Worm (Caenorhabditis elegans): ENCODE data around the gene set-22.

Gene set-22

ce11 chrV:10404701-10405100 lies 32.0 kb upstream of the set-22 start:
- TF ChIP-seq lin-13 (GFP tag; optimal IDR thresholded peaks at IDR 0.05) = no peak
- peak; percentile 29 for TF ChIP-seq fos-1 (tag; optimal IDR thresholded peaks at IDR 0.05)

- TF ChIP-seq ceh-16 (tag; optimal IDR thresholded peaks at IDR 0.05) (no peak), nhr-23 (tag; optimal IDR thresholded peaks at IDR 0.05) (no peak), egl-27 (tag; optimal IDR thresholded peaks at IDR 0.05) (no peak), mdl-1 (tag; optimal IDR thresholded peaks at IDR 0.05) (no peak), lsy-2 (tag; optimal IDR thresholded peaks at IDR 0.05) (no peak), lin-13 (GFP tag; optimal IDR thresholded peaks at IDR 0.05) (no peak), elt-1 (tag; optimal IDR thresholded peaks at IDR 0.05) (no peak), nhr-11 (tag; optimal IDR thresholded peaks at IDR 0.05) (no peak), unc-55 (GFP tag; optimal IDR thresholded peaks at IDR 0.05) (no peak), Y55F3AM.14 (GFP tag; optimal IDR thresholded peaks at IDR 0.05) (no peak), snpc-4 (tag; optimal IDR thresholded peaks at IDR 0.05) (no peak), peb-1 (tag; optimal IDR thresholded peaks at IDR 0.05) (no peak), zag-1 (tag; optimal IDR thresholded peaks at IDR 0.05) (no peak)
These were observed 30.4 kb upstream of the set-22 start, which contains the start of gene F15H10.7 for ce11 chrV:10406313-10406712. TSS of gene F15H10.7 (minus strand) at chrV:10406413.

- no peak for TF ChIP-seq mbf-1 (tag; optimal IDR thresholded peaks at IDR 0.05)
- no peak for TF ChIP-seq ZK546.5 (tag; optimal IDR thresholded peaks at IDR 0.05)
- no peak for TF ChIP-seq aly-2 (tag; optimal IDR thresholded peaks at IDR 0.05)
- no peak for TF ChIP-seq ztf-11 (tag; optimal IDR thresholded peaks at IDR 0.05)
- TF ChIP-seq nhr-6 (tag; optimal IDR thresholded peaks at IDR 0.05) = no peak
- TF ChIP-seq Y55F3AM.14 (GFP tag; optimal IDR thresholded peaks at IDR 0.05) = no peak
- TF ChIP-seq lsy-2 (tag; optimal IDR thresholded peaks at IDR 0.05) = no peak
- TF ChIP-seq ztf-4 (tag; optimal IDR thresholded peaks at IDR 0.05) = no peak
- TF ChIP-seq alr-1 (tag; optimal IDR thresholded peaks at IDR 0.05) = no peak
- no peak for TF ChIP-seq elt-1 (tag; optimal IDR thresholded peaks at IDR 0.05)
These were observed 26.5 kb upstream of the set-22 start, which contains the start of gene F15H10.12 for ce11 chrV:10410030-10410713. TSS of gene F15H10.12 (minus strand) at chrV:10410080.

- TF ChIP-seq sem-4 (tag; optimal IDR thresholded peaks at IDR 0.05) (no peak), nhr-12 (tag; optimal IDR thresholded peaks at IDR 0.05) (no peak), mab-5 (tag; optimal IDR thresholded peaks at IDR 0.05) (no peak), aly-2 (tag; optimal IDR thresholded peaks at IDR 0.05) (no peak), dmd-4 (tag; optimal IDR thresholded peaks at IDR 0.05) (no peak), nhr-25 (tag; optimal IDR thresholded peaks at IDR 0.05) (no peak), unc-55 (GFP tag; optimal IDR thresholded peaks at IDR 0.05) (no peak), ztf-4 (tag; optimal IDR thresholded peaks at IDR 0.05) (no peak), nhr-77 (tag; optimal IDR thresholded peaks at IDR 0.05) (no peak), lsy-2 (tag; optimal IDR thresholded peaks at IDR 0.05) (no peak), ztf-11 (tag; optimal IDR thresholded peaks at IDR 0.05) (no peak), elt-3 (tag; optimal IDR thresholded peaks at IDR 0.05) (no peak), egl-27 (tag; optimal IDR thresholded peaks at IDR 0.05) (no peak), ceh-82 (tag; optimal IDR thresholded peaks at IDR 0.05) (no peak)
These were observed 22.1 kb upstream of the set-22 start, which contains the start of gene F15H10.9 for ce11 chrV:10414610-10415009. TSS of gene F15H10.9 (minus strand) at chrV:10414710.

ce11 chrV:10416925-10417324 lies 19.8 kb upstream of the set-22 start, which contains the start of gene F15H10.10:
TSS of gene F15H10.10 (minus strand) at chrV:10417025.
- TF ChIP-seq dmd-4 (tag; optimal IDR thresholded peaks at IDR 0.05) (no peak), snpc-4 (tag; optimal IDR thresholded peaks at IDR 0.05) (no peak), crh-2 (tag; optimal IDR thresholded peaks at IDR 0.05) (no peak), unc-62 (GFP tag; optimal IDR thresholded peaks at IDR 0.05) (no peak), lin-11 (tag; optimal IDR thresholded peaks at IDR 0.05) (no peak), zag-1 (tag; optimal IDR thresholded peaks at IDR 0.05) (no peak), alr-1 (tag; optimal IDR thresholded peaks at IDR 0.05) (no peak), ama-1 (optimal IDR thresholded peaks at IDR 0.05) (no peak)

ce11 chrV:10418961-10419360 lies 17.8 kb upstream of the set-22 start, which contains the start of gene F15H10.5:
TSS of gene F15H10.5 (minus strand) at chrV:10419061.
- no peak for TF ChIP-seq mab-5 (tag; optimal IDR thresholded peaks at IDR 0.05)
- no peak for TF ChIP-seq blmp-1 (tag; optimal IDR thresholded peaks at IDR 0.05; ENCODE audit: insufficient read depth)
- no peak for TF ChIP-seq lsy-2 (tag; optimal IDR thresholded peaks at IDR 0.05)
- no peak for TF ChIP-seq nhr-77 (tag; optimal IDR thresholded peaks at IDR 0.05)
- no peak for TF ChIP-seq ztf-11 (tag; optimal IDR thresholded peaks at IDR 0.05)
- no peak for TF ChIP-seq sma-9 (GFP tag; optimal IDR thresholded peaks at IDR 0.05)
- no peak for TF ChIP-seq sma-9 (tag; optimal IDR thresholded peaks at IDR 0.05)
- TF ChIP-seq nhr-10 (tag; optimal IDR thresholded peaks at IDR 0.05) = no peak
- no peak for TF ChIP-seq unc-55 (GFP tag; optimal IDR thresholded peaks at IDR 0.05)
- no peak for TF ChIP-seq crh-2 (tag; optimal IDR thresholded peaks at IDR 0.05)
- no peak for TF ChIP-seq zag-1 (tag; optimal IDR thresholded peaks at IDR 0.05)
- no peak for TF ChIP-seq nhr-12 (tag; optimal IDR thresholded peaks at IDR 0.05)
- TF ChIP-seq skn-1 (tag; optimal IDR thresholded peaks at IDR 0.05) = no peak
- no peak for TF ChIP-seq snpc-4 (tag; optimal IDR thresholded peaks at IDR 0.05)
- TF ChIP-seq fos-1 (tag; optimal IDR thresholded peaks at IDR 0.05) = no peak
- no peak for TF ChIP-seq egl-27 (tag; optimal IDR thresholded peaks at IDR 0.05)
- TF ChIP-seq Y55F3AM.14 (GFP tag; optimal IDR thresholded peaks at IDR 0.05) = no peak
- no peak for TF ChIP-seq lin-39 (tag; optimal IDR thresholded peaks at IDR 0.05)
- TF ChIP-seq dmd-4 (tag; optimal IDR thresholded peaks at IDR 0.05) = no peak

Data from whole organism, L2 larva.